Fruit fly (Drosophila melanogaster) whole organism, embryonic: ENCODE results near the gene Atx-1.

Experiments used
- Asciz ChIP-seq: fragments of 200-800 bp; sonication (Bioruptor generic); optimal IDR thresholded peaks from 2 replicates; lab custom pipeline; 2017; ENCODE audit warnings: missing biosample characterization, mild to moderate bottlenecking, missing genetic modification characterization, missing genetic modification reagents
- Atf-2 ChIP-seq: fragments of 200-800 bp; sonication (Bioruptor generic); optimal IDR thresholded peaks from 2 replicates; lab custom pipeline; 2016; ENCODE audit warnings: missing biosample characterization, missing genetic modification characterization
- Blimp-1 ChIP-seq: fragments of 200-800 bp; sonication (Bioruptor generic); optimal IDR thresholded peaks from 3 replicates; lab custom pipeline; 2018; ENCODE audit warnings: missing biosample characterization, missing genetic modification characterization, mild to moderate bottlenecking, moderate library complexity, missing genetic modification reagents
- CG11723 ChIP-seq: fragments of 200-800 bp; sonication (Bioruptor generic); optimal IDR thresholded peaks from 2 replicates; lab custom pipeline; 2017; ENCODE audit warnings: missing biosample characterization, mild to moderate bottlenecking, missing genetic modification characterization
- CG12744 ChIP-seq: fragments of 200-800 bp; sonication (Bioruptor generic); optimal IDR thresholded peaks from 2 replicates; lab custom pipeline; 2016; ENCODE audit warnings: missing biosample characterization, missing genetic modification characterization
- CG13894 ChIP-seq: fragments of 200-800 bp; sonication (Bioruptor generic); optimal IDR thresholded peaks from 3 replicates; lab custom pipeline; 2018; ENCODE audit warnings: missing biosample characterization, mild to moderate bottlenecking, missing genetic modification characterization, moderate library complexity
- CG14050 ChIP-seq: fragments of 200-800 bp; sonication (Bioruptor generic); IDR thresholded peaks from 3 replicates; pipeline ENCODE4 v1.3.6; 2022; ENCODE audit warnings: missing biosample characterization, missing genetic modification characterization
- CG17385 ChIP-seq: fragments of 200-800 bp; sonication (Bioruptor generic); optimal IDR thresholded peaks from 3 replicates; lab custom pipeline; 2018; ENCODE audit warnings: missing biosample characterization, mild to moderate bottlenecking, missing genetic modification characterization
- CG17829 ChIP-seq: fragments of 200-800 bp; optimal IDR thresholded peaks from 2 replicates; lab custom pipeline; 2019; ENCODE audit warnings: missing biosample characterization, mild to moderate bottlenecking, missing genetic modification characterization, moderate library complexity
- CG32767 ChIP-seq: fragments of 200-800 bp; sonication (Bioruptor generic); IDR thresholded peaks from 2 replicates; pipeline ENCODE4 v1.3.6; 2022; ENCODE audit warnings: missing biosample characterization, missing genetic modification characterization
- CG3726 ChIP-seq: fragments of 200-800 bp; sonication (Bioruptor generic); IDR thresholded peaks from 3 replicates; pipeline ENCODE4, ENCODE4 v1.3.6; 2022; ENCODE audit warnings: missing biosample characterization, missing genetic modification characterization
- CG4617 ChIP-seq: fragments of 200-800 bp; sonication (Bioruptor generic); optimal IDR thresholded peaks from 3 replicates; lab custom pipeline; 2016; ENCODE audit warnings: missing biosample characterization, missing genetic modification characterization, borderline replicate concordance
- CG6272 ChIP-seq: fragments of 200-800 bp; sonication (Bioruptor generic); IDR thresholded peaks from 2 replicates; pipeline ENCODE4 v1.3.6; 2022; ENCODE audit warnings: missing biosample characterization, missing genetic modification characterization
- CG7963 ChIP-seq: fragments of 200-800 bp; sonication (Bioruptor generic); IDR thresholded peaks from 3 replicates; pipeline ENCODE4 v1.3.6; 2022; ENCODE audit warnings: missing biosample characterization, missing genetic modification characterization; ENCODE audit not compliant: partially characterized antibody
- CG8281 ChIP-seq: fragments of 200-800 bp; sonication (Bioruptor generic); optimal IDR thresholded peaks from 2 replicates; lab custom pipeline; 2018; ENCODE audit warnings: missing biosample characterization, mild to moderate bottlenecking, missing genetic modification characterization, moderate library complexity
- CG8388 ChIP-seq: fragments of 200-800 bp; sonication (Bioruptor generic); optimal IDR thresholded peaks from 2 replicates; lab custom pipeline; 2019; ENCODE audit warnings: missing biosample characterization, mild to moderate bottlenecking, missing genetic modification characterization, moderate library complexity
- CG8478 ChIP-seq: fragments of >200 bp; optimal IDR thresholded peaks from 2 replicates; lab custom pipeline; 2018
- CG9609 ChIP-seq: fragments of 200-800 bp; sonication (Bioruptor generic); optimal IDR thresholded peaks from 3 replicates; lab custom pipeline; 2016; ENCODE audit warnings: missing biosample characterization, missing genetic modification characterization
- D19A ChIP-seq: fragments of 200-800 bp; optimal IDR thresholded peaks from 3 replicates; lab custom pipeline; 2019; ENCODE audit warnings: missing biosample characterization, mild to moderate bottlenecking, missing genetic modification characterization, moderate library complexity
- E2f2 ChIP-seq: fragments of 200-800 bp; sonication (Bioruptor generic); IDR thresholded peaks from 2 replicates; pipeline ENCODE4 v1.3.6; 2022; ENCODE audit warnings: missing biosample characterization, missing genetic modification characterization
- Fer1 ChIP-seq: fragments of 200-800 bp; sonication (Bioruptor generic); optimal IDR thresholded peaks from 2 replicates; lab custom pipeline; 2017; ENCODE audit warnings: missing biosample characterization, mild to moderate bottlenecking, missing genetic modification characterization
- GATAe ChIP-seq: fragments of 200-800 bp; sonication (Bioruptor generic); conservative IDR thresholded peaks from 2 replicates; pipeline ENCODE4 v1.3.6; 2022; ENCODE audit warnings: missing biosample characterization, missing genetic modification characterization
- HmgD ChIP-seq: fragments of 200-800 bp; sonication (Bioruptor generic); optimal IDR thresholded peaks from 3 replicates; lab custom pipeline; 2016; ENCODE audit warnings: missing biosample characterization, missing genetic modification characterization
- Jarid2 ChIP-seq: fragments of 200-800 bp; sonication (Bioruptor generic); optimal IDR thresholded peaks from 3 replicates; lab custom pipeline; 2017; ENCODE audit warnings: mild to moderate bottlenecking, missing biosample characterization, missing genetic modification reagents, missing genetic modification characterization
- Lhr ChIP-seq: fragments of 200-800 bp; sonication (Bioruptor generic); optimal IDR thresholded peaks from 3 replicates; lab custom pipeline; 2017; ENCODE audit warnings: mild to moderate bottlenecking, missing biosample characterization, missing genetic modification reagents, missing genetic modification characterization
- Med ChIP-seq: fragments of 200-800 bp; sonication (Bioruptor generic); peaks from one replicate; lab custom pipeline; 2016; ENCODE audit warnings: missing biosample characterization, missing genetic modification characterization, mild to moderate bottlenecking, inconsistent platforms, moderate library complexity
- Mes4 ChIP-seq: fragments of 200-800 bp; sonication (Bioruptor generic); optimal IDR thresholded peaks from 2 replicates; lab custom pipeline; 2016; ENCODE audit warnings: missing biosample characterization, missing genetic modification characterization
- NC2α ChIP-seq: fragments of 200-800 bp; sonication (Bioruptor generic); optimal IDR thresholded peaks from 2 replicates; lab custom pipeline; 2016; ENCODE audit warnings: missing biosample characterization, missing genetic modification characterization
- Nf-YA ChIP-seq: fragments of 200-800 bp; sonication (Bioruptor generic); IDR thresholded peaks from 2 replicates; pipeline ENCODE4 v1.3.6; 2022; ENCODE audit warnings: missing biosample characterization, missing genetic modification characterization
- Ssrp ChIP-seq: fragments of 200-800 bp; sonication (Bioruptor generic); optimal IDR thresholded peaks from 2 replicates; lab custom pipeline; 2018; ENCODE audit warnings: missing biosample characterization, mild to moderate bottlenecking, missing genetic modification characterization, moderate library complexity
- Xrp1 ChIP-seq: fragments of 200-800 bp; sonication (Bioruptor generic); IDR thresholded peaks from 2 replicates; pipeline ENCODE4 v1.3.6; 2022; ENCODE audit warnings: missing biosample characterization, missing genetic modification characterization
- aop ChIP-seq: fragments of 200-800 bp; sonication (Bioruptor generic); IDR thresholded peaks from 2 replicates; pipeline ENCODE4 v1.3.6; 2022; ENCODE audit warnings: missing biosample characterization, missing genetic modification characterization
- cad ChIP-seq: fragments of >200 bp; optimal IDR thresholded peaks from 2 replicates; lab custom pipeline; 2017; ENCODE audit warnings: missing biosample characterization, missing genetic modification characterization
- da ChIP-seq: fragments of 200-800 bp; sonication (Bioruptor generic); optimal IDR thresholded peaks from 2 replicates; lab custom pipeline; 2016; ENCODE audit warnings: missing biosample characterization, missing genetic modification characterization
- fd3F ChIP-seq: fragments of 200-800 bp; sonication (Bioruptor generic); optimal IDR thresholded peaks from 2 replicates; lab custom pipeline; 2018; ENCODE audit warnings: missing biosample characterization, mild to moderate bottlenecking, missing genetic modification characterization, moderate library complexity
- gsb ChIP-seq: fragments of 200-800 bp; sonication (Bioruptor generic); IDR thresholded peaks from 2 replicates; pipeline ENCODE4 v1.3.6; 2022; ENCODE audit warnings: missing biosample characterization, missing genetic modification characterization
- klu ChIP-seq: fragments of 200-800 bp; sonication (Bioruptor generic); IDR thresholded peaks from 2 replicates; pipeline ENCODE4 v1.3.6; 2022; ENCODE audit warnings: missing biosample characterization, missing genetic modification characterization
- peb ChIP-seq: fragments of 200-800 bp; sonication (Bioruptor generic); IDR thresholded peaks from 2 replicates; pipeline ENCODE4 v1.3.6; 2022; ENCODE audit warnings: missing biosample characterization, missing genetic modification characterization
- phol ChIP-seq: fragments of 200-800 bp; sonication (Bioruptor generic); optimal IDR thresholded peaks from 3 replicates; lab custom pipeline; 2018; ENCODE audit warnings: missing biosample characterization, mild to moderate bottlenecking, missing genetic modification characterization, moderate library complexity
- prd ChIP-seq, 3 experiments: fragments of >200 bp in 2 of 3; fragments of 200-800 bp in 1 of 3; sonication (Bioruptor generic) in 1 of 3; optimal IDR thresholded peaks in 2 of 3; IDR thresholded peaks in 1 of 3; 2 replicates in 2 of 3; 3 replicates in 1 of 3; pipeline versions ENCODE4 v1.3.6 to Lab custom; 2017 to 2022; ENCODE audit warnings: missing biosample characterization in 1 of 3, missing genetic modification characterization in 1 of 3
- pros ChIP-seq: fragments of 200-800 bp; sonication (Bioruptor generic); optimal IDR thresholded peaks from 3 replicates; lab custom pipeline; 2019; ENCODE audit warnings: missing biosample characterization, mild to moderate bottlenecking, missing genetic modification characterization, moderate library complexity
- row ChIP-seq: fragments of 200-800 bp; sonication (Bioruptor generic); IDR thresholded peaks from 3 replicates; pipeline ENCODE4 v1.3.6; 2022; ENCODE audit warnings: missing biosample characterization, missing genetic modification characterization
- seq ChIP-seq: fragments of 200-800 bp; sonication (Bioruptor generic); IDR thresholded peaks from 2 replicates; pipeline ENCODE4 v1.3.6; 2022; ENCODE audit warnings: missing biosample characterization, missing genetic modification characterization
- sob ChIP-seq: fragments of 200-800 bp; sonication (Bioruptor generic); IDR thresholded peaks from 2 replicates; pipeline ENCODE4 v1.3.6; 2022; ENCODE audit warnings: missing biosample characterization, missing genetic modification characterization
- sr ChIP-seq: fragments of 200-800 bp; sonication (Bioruptor generic); IDR thresholded peaks from 3 replicates; pipeline ENCODE4 v1.3.6; 2022; ENCODE audit warnings: missing biosample characterization, missing genetic modification characterization
- tgo ChIP-seq: fragments of 200-800 bp; sonication (Bioruptor generic); IDR thresholded peaks from 3 replicates; pipeline ENCODE4 v1.3.6; 2022; ENCODE audit warnings: missing biosample characterization, missing genetic modification characterization
- trem ChIP-seq: fragments of 200-800 bp; optimal IDR thresholded peaks from 3 replicates; lab custom pipeline; 2019; ENCODE audit warnings: missing biosample characterization, mild to moderate bottlenecking, missing genetic modification characterization, moderate library complexity
- unc-4 ChIP-seq: fragments of 200-800 bp; sonication (Bioruptor generic); IDR thresholded peaks from 2 replicates; pipeline ENCODE4 v1.3.6; 2022; ENCODE audit warnings: missing biosample characterization, missing genetic modification characterization; ENCODE audit not compliant: partially characterized antibody
- wdn ChIP-seq: fragments of 200-800 bp; sonication (Bioruptor generic); IDR thresholded peaks from 2 replicates; pipeline ENCODE4 v1.3.6; 2022; ENCODE audit warnings: missing biosample characterization, missing genetic modification characterization

The Atx-1 gene

DNA sequence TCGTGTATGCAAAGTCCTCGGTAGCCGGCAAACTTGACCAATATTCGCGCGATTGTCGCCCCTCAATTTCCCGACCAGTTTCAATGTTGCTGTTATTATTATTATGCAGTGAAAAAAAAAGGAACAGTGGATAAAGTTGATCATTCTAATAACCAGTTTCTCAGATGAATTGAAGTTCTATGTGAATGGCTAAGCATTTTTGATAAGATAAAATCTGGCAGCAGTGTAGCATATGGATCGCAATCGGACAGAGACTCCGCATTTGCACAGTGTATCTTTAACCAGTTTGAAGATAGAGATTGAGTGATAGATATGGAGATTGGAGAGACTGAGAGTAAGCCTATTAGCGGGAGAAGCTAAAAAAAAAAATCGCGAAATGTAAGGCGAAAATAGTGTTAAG is 29.6 kb upstream of the Atx-1 start (continued):
- TF ChIP-seq CG13894 (peak; percentile 47), phol (tag; lab: Kevin White, UChicago) (peak; percentile 59)

DNA sequence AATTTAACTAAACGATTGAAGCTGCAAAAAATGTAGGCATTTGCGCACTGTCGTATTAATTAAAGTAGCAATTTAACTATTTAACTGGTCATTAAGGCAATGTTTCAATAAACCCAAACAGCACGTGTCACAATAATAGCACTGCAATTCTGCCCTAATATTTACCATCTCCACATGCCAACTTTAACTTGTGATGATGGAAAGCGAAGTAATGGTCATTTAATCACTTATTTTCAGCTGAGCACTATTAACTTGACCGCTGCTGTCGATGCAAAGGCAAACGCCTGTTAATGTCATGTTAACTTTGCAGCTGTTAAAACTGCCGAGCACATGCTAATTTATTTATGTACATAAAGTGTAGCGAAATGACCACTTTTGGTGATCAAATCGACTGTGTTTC is 28.8 kb upstream of the Atx-1 start:
- TF ChIP-seq prd (optimal IDR thresholded peaks at IDR 0.05; lab: Kevin White, UChicago) (no peak), prd (GFP tag; IDR thresholded peaks at IDR 0.05; lab: Robert Waterston, UW) (peak; percentile 88), Ssrp (tag; lab: Kevin White, UChicago) (peak; percentile 71), trem (tag; lab: Kevin White, UChicago) (peak; percentile 43), da (GFP tag; lab: Kevin White, UChicago) (peak; percentile 31), CG17385 (GFP tag; lab: Kevin White, UChicago) (peak; percentile 80), CG14050 (GFP tag; lab: Robert Waterston, UW) (peak; percentile 87), CG8281 (tag; lab: Kevin White, UChicago) (peak; percentile 77), NC2α (peak; percentile 31), HmgD (peak; percentile 62), Lhr (peak; percentile 41), aop (GFP tag; lab: Robert Waterston, UW) (peak; percentile 55; the same call in 1 of the 2 replicates), CG8388 (GFP tag; lab: Kevin White, UChicago) (peak; percentile 73), Xrp1 (GFP tag; lab: Robert Waterston, UW) (peak; percentile 84), CG17829 (tag; lab: Kevin White, UChicago) (peak; percentile 61), Med (GFP tag; lab: Kevin White, UChicago) (peak; percentile 98), GATAe (no peak), row (GFP tag; lab: Robert Waterston, UW) (peak; percentile 84), fd3F (GFP tag; lab: Kevin White, UChicago) (peak; percentile 77), CG32767 (GFP tag; lab: Robert Waterston, UW) (peak; percentile 49; the same call in 1 of the 2 replicates), CG4617 (GFP tag; lab: Kevin White, UChicago) (peak; percentile 51), pros (GFP tag; lab: Kevin White, UChicago) (no peak), CG11723 (GFP tag; lab: Kevin White, UChicago) (peak; percentile 69), gsb (GFP tag; lab: Robert Waterston, UW) (peak; percentile 83), CG3726 (GFP tag; lab: Robert Waterston, UW) (peak; percentile 86), sr (GFP tag; lab: Robert Waterston, UW) (peak; percentile 44; the same call in 1 of the 3 replicates), CG9609 (GFP tag; lab: Kevin White, UChicago) (peak; percentile 70), CG7963 (no peak), klu (GFP tag; lab: Robert Waterston, UW) (peak; percentile 72), Nf-YA (GFP tag; lab: Robert Waterston, UW) (peak; percentile 68), wdn (peak; percentile 72), Jarid2 (peak; percentile 51), CG12744 (peak; percentile 61), CG6272 (GFP tag; lab: Robert Waterston, UW) (0 out of 2 replicates have a peak, but pooled peaks have one; percentile 28), unc-4 (GFP tag; lab: Robert Waterston, UW) (no peak), seq (GFP tag; lab: Robert Waterston, UW) (peak; percentile 86), CG8478 (no peak), Blimp-1 (GFP tag; lab: Kevin White, UChicago) (peak; percentile 56), tgo (GFP tag; lab: Robert Waterston, UW) (peak; percentile 81), Fer1 (GFP tag; lab: Kevin White, UChicago) (peak; percentile 71), Asciz (GFP tag; lab: Kevin White, UChicago) (peak; percentile 73), peb (GFP tag; lab: Robert Waterston, UW) (peak; percentile 62), E2f2 (peak; percentile 54), Atf-2 (GFP tag; lab: Kevin White, UChicago) (peak; percentile 79), cad (GFP tag; lab: Kevin White, UChicago) (no peak), Mes4 (peak; percentile 75), sob (GFP tag; lab: Robert Waterston, UW) (peak; percentile 84), D19A (tag; lab: Kevin White, UChicago) (peak; percentile 60)
